Fruit fly (Drosophila melanogaster) whole organism, embryonic: Measurements from ENCODE around the gene CG32036.

Experiments used
- Abd-B ChIP-seq: fragments of 200-800 bp; sonication (Bioruptor generic); optimal IDR thresholded peaks from 2 replicates; lab custom pipeline; 2018; ENCODE audit warnings: missing biosample characterization, mild to moderate bottlenecking, missing genetic modification characterization, moderate library complexity
- Adf1 ChIP-seq: fragments of 200-800 bp; sonication (Bioruptor generic); IDR thresholded peaks from 2 replicates; pipeline ENCODE4 v1.3.6; 2022; ENCODE audit warnings: missing biosample characterization, missing genetic modification characterization
- CG11398 ChIP-seq: fragments of 200-800 bp; sonication (Bioruptor generic); optimal IDR thresholded peaks from 2 replicates; lab custom pipeline; 2016; ENCODE audit warnings: missing biosample characterization, missing genetic modification characterization
- CG11504 ChIP-seq: fragments of 200-800 bp; sonication (Bioruptor generic); optimal IDR thresholded peaks from 3 replicates; lab custom pipeline; 2019; ENCODE audit warnings: missing biosample characterization, mild to moderate bottlenecking, missing genetic modification characterization, moderate library complexity
- CG12071 ChIP-seq: fragments of 200-800 bp; sonication (Bioruptor generic); optimal IDR thresholded peaks from 3 replicates; lab custom pipeline; 2018; ENCODE audit warnings: missing biosample characterization, mild to moderate bottlenecking, missing genetic modification characterization
- CG12299 ChIP-seq: fragments of 200-800 bp; sonication (Bioruptor generic); optimal IDR thresholded peaks from 2 replicates; lab custom pipeline; 2018; ENCODE audit warnings: missing biosample characterization, mild to moderate bottlenecking, missing genetic modification characterization
- CG12391 ChIP-seq: fragments of 200-800 bp; sonication (Bioruptor generic); optimal IDR thresholded peaks from 3 replicates; lab custom pipeline; 2018; ENCODE audit warnings: missing biosample characterization, mild to moderate bottlenecking, missing genetic modification characterization, moderate library complexity
- CG12769 ChIP-seq: fragments of 200-800 bp; sonication (Bioruptor generic); optimal IDR thresholded peaks from 2 replicates; lab custom pipeline; 2019; ENCODE audit warnings: missing biosample characterization, mild to moderate bottlenecking, missing genetic modification characterization, moderate library complexity
- CG13424 ChIP-seq: fragments of 200-800 bp; sonication (Bioruptor generic); optimal IDR thresholded peaks from 2 replicates; lab custom pipeline; 2019; ENCODE audit warnings: missing biosample characterization, mild to moderate bottlenecking, missing genetic modification characterization, moderate library complexity
- CG13775 ChIP-seq: fragments of 200-800 bp; sonication (Bioruptor generic); optimal IDR thresholded peaks from 3 replicates; lab custom pipeline; 2017; ENCODE audit warnings: missing biosample characterization, mild to moderate bottlenecking, missing genetic modification characterization
- CG13894 ChIP-seq: fragments of 200-800 bp; sonication (Bioruptor generic); optimal IDR thresholded peaks from 3 replicates; lab custom pipeline; 2018; ENCODE audit warnings: missing biosample characterization, mild to moderate bottlenecking, missing genetic modification characterization, moderate library complexity
- CG14860 ChIP-seq: fragments of 200-800 bp; sonication (Bioruptor generic); IDR thresholded peaks from 3 replicates; pipeline ENCODE4 v1.3.6; 2022; ENCODE audit warnings: missing biosample characterization, missing genetic modification characterization; ENCODE audit not compliant: partially characterized antibody
- CG15514 ChIP-seq: fragments of 200-800 bp; sonication (Bioruptor generic); optimal IDR thresholded peaks from 3 replicates; lab custom pipeline; 2017; ENCODE audit warnings: missing biosample characterization, missing genetic modification characterization, mild to moderate bottlenecking, moderate library complexity, missing genetic modification reagents
- CG17186 ChIP-seq: fragments of 200-800 bp; sonication (Bioruptor generic); optimal IDR thresholded peaks from 3 replicates; lab custom pipeline; 2017; ENCODE audit warnings: missing biosample characterization, missing genetic modification reagents, missing genetic modification characterization
- CG17829 ChIP-seq: fragments of 200-800 bp; optimal IDR thresholded peaks from 2 replicates; lab custom pipeline; 2019; ENCODE audit warnings: missing biosample characterization, mild to moderate bottlenecking, missing genetic modification characterization, moderate library complexity
- CG2116 ChIP-seq: fragments of 200-800 bp; sonication (Bioruptor generic); optimal IDR thresholded peaks from 3 replicates; lab custom pipeline; 2018; ENCODE audit warnings: missing biosample characterization, mild to moderate bottlenecking, missing genetic modification characterization
- CG2120 ChIP-seq: fragments of 200-800 bp; sonication (Bioruptor generic); optimal IDR thresholded peaks from 3 replicates; lab custom pipeline; 2016; ENCODE audit warnings: missing biosample characterization, missing genetic modification characterization
- CG2129 ChIP-seq: fragments of 200-800 bp; sonication (Bioruptor generic); IDR thresholded peaks from 2 replicates; pipeline ENCODE4 v1.3.6; 2022; ENCODE audit warnings: missing biosample characterization, missing genetic modification characterization; ENCODE audit not compliant: partially characterized antibody
- CG2712 ChIP-seq: fragments of 200-800 bp; optimal IDR thresholded peaks from 3 replicates; lab custom pipeline; 2019; ENCODE audit warnings: missing biosample characterization, mild to moderate bottlenecking, missing genetic modification characterization, moderate library complexity
- CG2875 ChIP-seq: fragments of 200-800 bp; sonication (Bioruptor generic); optimal IDR thresholded peaks from 2 replicates; lab custom pipeline; 2017; ENCODE audit warnings: missing biosample characterization, mild to moderate bottlenecking, missing genetic modification characterization, missing genetic modification reagents
- CG30020 ChIP-seq: fragments of 200-800 bp; optimal IDR thresholded peaks from 2 replicates; lab custom pipeline; 2019; ENCODE audit warnings: missing biosample characterization, mild to moderate bottlenecking, missing genetic modification characterization, moderate library complexity
- CG30403 ChIP-seq: fragments of 200-800 bp; sonication (Bioruptor generic); optimal IDR thresholded peaks from 3 replicates; lab custom pipeline; 2016; ENCODE audit warnings: missing biosample characterization, missing genetic modification characterization
- CG32767 ChIP-seq: fragments of 200-800 bp; sonication (Bioruptor generic); IDR thresholded peaks from 2 replicates; pipeline ENCODE4 v1.3.6; 2022; ENCODE audit warnings: missing biosample characterization, missing genetic modification characterization
- CG34224 ChIP-seq: fragments of 200-800 bp; sonication (Bioruptor generic); IDR thresholded peaks from 3 replicates; pipeline ENCODE4 v1.3.6; 2022; ENCODE audit warnings: missing biosample characterization, missing genetic modification characterization; ENCODE audit not compliant: partially characterized antibody
- CG8924 ChIP-seq: fragments of 200-800 bp; optimal IDR thresholded peaks from 3 replicates; lab custom pipeline; 2019; ENCODE audit warnings: missing biosample characterization, mild to moderate bottlenecking, missing genetic modification characterization, moderate library complexity
- CG9437 ChIP-seq: fragments of 200-800 bp; sonication (Bioruptor generic); optimal IDR thresholded peaks from 2 replicates; lab custom pipeline; 2018; ENCODE audit warnings: missing biosample characterization, mild to moderate bottlenecking, missing genetic modification characterization
- Dref ChIP-seq: fragments of 200-800 bp; sonication (Bioruptor generic); IDR thresholded peaks from 2 replicates; pipeline ENCODE4 v1.3.6; 2022; ENCODE audit warnings: missing biosample characterization, missing genetic modification characterization
- Hand ChIP-seq: fragments of 200-800 bp; sonication (Bioruptor generic); optimal IDR thresholded peaks from 2 replicates; lab custom pipeline; 2017; ENCODE audit warnings: mild to moderate bottlenecking, missing biosample characterization, missing genetic modification reagents, missing genetic modification characterization
- Lim3 ChIP-seq: fragments of 200-800 bp; sonication (Bioruptor generic); IDR thresholded peaks from 2 replicates; pipeline ENCODE4 v1.3.6; 2022; ENCODE audit warnings: missing biosample characterization, missing genetic modification characterization
- Myb ChIP-seq: fragments of 200-800 bp; sonication (Bioruptor generic); optimal IDR thresholded peaks from 2 replicates; lab custom pipeline; 2016; ENCODE audit warnings: missing biosample characterization, missing genetic modification characterization
- Sry-β ChIP-seq: fragments of 200-800 bp; sonication (Bioruptor generic); optimal IDR thresholded peaks from 2 replicates; lab custom pipeline; 2018; ENCODE audit warnings: missing biosample characterization, mild to moderate bottlenecking, missing genetic modification characterization, moderate library complexity
- ab ChIP-seq: fragments of 200-800 bp; sonication (Bioruptor generic); optimal IDR thresholded peaks from 2 replicates; lab custom pipeline; 2016; ENCODE audit warnings: missing biosample characterization, missing genetic modification characterization
- crol ChIP-seq: fragments of 200-800 bp; sonication (Bioruptor generic); IDR thresholded peaks from 2 replicates; pipeline ENCODE4 v1.3.6; 2022; ENCODE audit warnings: missing biosample characterization, missing genetic modification characterization
- fd64A ChIP-seq: fragments of 200-800 bp; sonication (Bioruptor generic); optimal IDR thresholded peaks from 3 replicates; lab custom pipeline; 2018; ENCODE audit warnings: missing biosample characterization, mild to moderate bottlenecking, missing genetic modification characterization
- fu2 ChIP-seq: fragments of 200-800 bp; sonication (Bioruptor generic); optimal IDR thresholded peaks from 2 replicates; lab custom pipeline; 2016; ENCODE audit warnings: missing biosample characterization, missing genetic modification characterization
- gem ChIP-seq: fragments of 200-800 bp; sonication (Bioruptor generic); optimal IDR thresholded peaks from 2 replicates; lab custom pipeline; 2019; ENCODE audit warnings: missing biosample characterization, mild to moderate bottlenecking, missing genetic modification characterization, moderate library complexity
- insv ChIP-seq, 2 experiments: fragments of 200-800 bp; sonication (Bioruptor generic); optimal IDR thresholded peaks; 3 replicates each; lab custom pipeline; 2016 to 2018; ENCODE audit warnings: missing biosample characterization in 2 of 2, missing genetic modification characterization in 2 of 2
- inv ChIP-seq: fragments of 200-800 bp; sonication (Bioruptor generic); IDR thresholded peaks from 2 replicates; pipeline ENCODE4 v1.3.6; 2022; ENCODE audit warnings: missing biosample characterization, missing genetic modification characterization; ENCODE audit not compliant: partially characterized antibody
- lab ChIP-seq: fragments of 200-800 bp; sonication (Bioruptor generic); optimal IDR thresholded peaks from 3 replicates; lab custom pipeline; 2017; ENCODE audit warnings: missing biosample characterization, missing genetic modification characterization, mild to moderate bottlenecking, moderate library complexity, missing genetic modification reagents
- lola ChIP-seq, 3 experiments: fragments of >200 bp in 2 of 3; fragments of 200-800 bp in 1 of 3; sonication (Bioruptor generic) in 1 of 3; optimal IDR thresholded peaks; 2 replicates each; lab custom pipeline; 2017 to 2019; ENCODE audit warnings: missing biosample characterization in 3 of 3, missing genetic modification characterization in 3 of 3, mild to moderate bottlenecking in 1 of 3, moderate library complexity in 1 of 3
- nerfin-1 ChIP-seq: fragments of 200-800 bp; sonication (Bioruptor generic); optimal IDR thresholded peaks from 3 replicates; lab custom pipeline; 2019; ENCODE audit warnings: missing biosample characterization, mild to moderate bottlenecking, missing genetic modification characterization, moderate library complexity
- nmo ChIP-seq: fragments of 200-800 bp; sonication (Bioruptor generic); optimal IDR thresholded peaks from 2 replicates; lab custom pipeline; 2018; ENCODE audit warnings: missing biosample characterization, mild to moderate bottlenecking, missing genetic modification characterization, moderate library complexity
- odd ChIP-seq: fragments of 200-800 bp; sonication (Bioruptor generic); optimal IDR thresholded peaks from 2 replicates; lab custom pipeline; 2017; ENCODE audit warnings: missing biosample characterization, mild to moderate bottlenecking, missing genetic modification characterization
- shn ChIP-seq: fragments of 200-800 bp; sonication (Bioruptor generic); optimal IDR thresholded peaks from 3 replicates; lab custom pipeline; 2016; ENCODE audit warnings: missing biosample characterization, missing genetic modification characterization
- sr ChIP-seq: fragments of 200-800 bp; sonication (Bioruptor generic); IDR thresholded peaks from 3 replicates; pipeline ENCODE4 v1.3.6; 2022; ENCODE audit warnings: missing biosample characterization, missing genetic modification characterization
- tio ChIP-seq: fragments of 200-800 bp; sonication (Bioruptor generic); optimal IDR thresholded peaks from 2 replicates; lab custom pipeline; 2017; ENCODE audit warnings: missing biosample characterization, missing genetic modification characterization, inconsistent platforms
- tll ChIP-seq, 2 experiments: fragments of 200-800 bp in 1 of 2; fragments of >200 bp in 1 of 2; sonication (Bioruptor generic) in 1 of 2; optimal IDR thresholded peaks; 2 replicates each; lab custom pipeline; 2017 to 2019; ENCODE audit warnings: missing biosample characterization in 2 of 2, missing genetic modification characterization in 2 of 2, mild to moderate bottlenecking in 1 of 2, moderate library complexity in 1 of 2
- unpg ChIP-seq: fragments of 200-800 bp; sonication (Bioruptor generic); optimal IDR thresholded peaks from 3 replicates; lab custom pipeline; 2018; ENCODE audit warnings: missing biosample characterization, mild to moderate bottlenecking, missing genetic modification characterization, moderate library complexity

The CG32036 gene

dm6 chr3L:9455819-9456388, 33.1 kb downstream of the CG32036 start, which contains the start of the genes phol and CG3552 (continued):
- TF ChIP-seq lola (GFP tag; optimal IDR thresholded peaks at IDR 0.05; lab: Kevin White, UChicago), result no peak
- no peak for TF ChIP-seq CG2129 (GFP tag; lab: Robert Waterston, UW)
- peak; percentile 78 for TF ChIP-seq CG32767
- TF ChIP-seq nmo (GFP tag; lab: Kevin White, UChicago), result peak; percentile 30
- peak; percentile 42 for TF ChIP-seq Sry-β
- no peak for TF ChIP-seq CG2875 (GFP tag; lab: Kevin White, UChicago)
- TF ChIP-seq Lim3 (GFP tag; lab: Robert Waterston, UW), result no peak
- TF ChIP-seq CG8924 (tag; lab: Kevin White, UChicago), result peak; percentile 51
- peak; percentile 33 for TF ChIP-seq gem (tag; lab: Kevin White, UChicago)
- peak; percentile 64 for TF ChIP-seq Dref (GFP tag; lab: Robert Waterston, UW)
- peak; percentile 16 for TF ChIP-seq CG2712
- peak; percentile 54 for TF ChIP-seq CG15514 (GFP tag; lab: Kevin White, UChicago)
- TF ChIP-seq crol, result peak; percentile 25; the same call in 1 of the 2 replicates
- TF ChIP-seq CG14860 (GFP tag; lab: Robert Waterston, UW), result peak; percentile 52; the same call in 2 of the 3 replicates
- no peak for TF ChIP-seq sr (GFP tag; lab: Robert Waterston, UW)
- TF ChIP-seq Abd-B (GFP tag; lab: Kevin White, UChicago), result peak; percentile 18
- no peak for TF ChIP-seq tio (GFP tag; lab: Kevin White, UChicago)
- TF ChIP-seq tll (GFP tag; optimal IDR thresholded peaks at IDR 0.05; lab: Kevin White, UChicago), result peak in 1 of 2 experiments; percentile 13
- peak; percentile 25 for TF ChIP-seq Myb (GFP tag; lab: Kevin White, UChicago)
- peak; percentile 16 for TF ChIP-seq CG11504
- TF ChIP-seq CG34224 (GFP tag; lab: Robert Waterston, UW), result 0 out of 3 replicates have a peak, but pooled peaks have one; percentile 41
- peak; percentile 22 for TF ChIP-seq CG13894 (tag; lab: Kevin White, UChicago)
- TF ChIP-seq unpg (GFP tag; lab: Kevin White, UChicago), result no peak
- TF ChIP-seq Adf1 (GFP tag; lab: Robert Waterston, UW), result peak; percentile 48
- TF ChIP-seq Hand (GFP tag; lab: Kevin White, UChicago), result peak; percentile 6
- TF ChIP-seq CG13775 (GFP tag; lab: Kevin White, UChicago), result no peak
- no peak for TF ChIP-seq fd64A (GFP tag; lab: Kevin White, UChicago)
- peak; percentile 39 for TF ChIP-seq inv (GFP tag; lab: Robert Waterston, UW)
- peak; percentile 10 for TF ChIP-seq CG13424 (tag; lab: Kevin White, UChicago)
- peak; percentile 35 for TF ChIP-seq lab (GFP tag; lab: Kevin White, UChicago)
- TF ChIP-seq CG12769, result peak; percentile 10
- TF ChIP-seq CG12299 (tag; lab: Kevin White, UChicago), result no peak
- TF ChIP-seq odd, result no peak
- TF ChIP-seq ab (GFP tag; lab: Kevin White, UChicago), result no peak
- TF ChIP-seq CG30020 (tag; lab: Kevin White, UChicago), result peak; percentile 59
- peak; percentile 29 for TF ChIP-seq CG9437 (GFP tag; lab: Kevin White, UChicago)
- TF ChIP-seq CG12391, result peak; percentile 34
- peak; percentile 21 for TF ChIP-seq shn (GFP tag; lab: Kevin White, UChicago)
- TF ChIP-seq CG2116 (GFP tag; lab: Kevin White, UChicago), result peak; percentile 98
- TF ChIP-seq insv (GFP tag; optimal IDR thresholded peaks at IDR 0.05; lab: Kevin White, UChicago), result peak in 1 of 2 experiments; percentile 17
- TF ChIP-seq CG30403, result peak; percentile 8
- TF ChIP-seq CG11398 (GFP tag; lab: Kevin White, UChicago), result no peak
- peak; percentile 40 for TF ChIP-seq CG2120
- TF ChIP-seq CG17829 (tag; lab: Kevin White, UChicago), result peak; percentile 35
- TF ChIP-seq CG12071 (GFP tag; lab: Kevin White, UChicago), result no peak
- TF ChIP-seq nerfin-1 (tag; lab: Kevin White, UChicago), result peak; percentile 10
- TF ChIP-seq fu2 (GFP tag; lab: Kevin White, UChicago), result peak; percentile 18
- TF ChIP-seq CG17186 (GFP tag; lab: Kevin White, UChicago), result peak; percentile 97
